Fruit fly (Drosophila melanogaster) whole organism, embryonic: ENCODE measurements around the gene Usp5.

Experiments
- Bteb2 ChIP-seq: fragments of 200-800 bp; sonication (Bioruptor generic); optimal IDR thresholded peaks from 2 replicates; lab custom pipeline; 2016; ENCODE audit warnings: missing biosample characterization, missing genetic modification characterization
- CG11456 ChIP-seq: fragments of 200-800 bp; sonication (Bioruptor generic); IDR thresholded peaks from 3 replicates; pipeline ENCODE4 v1.3.6; 2022; ENCODE audit warnings: missing biosample characterization, missing genetic modification characterization
- CG11696 ChIP-seq: fragments of 200-800 bp; sonication (Bioruptor generic); IDR thresholded peaks from 2 replicates; pipeline ENCODE4 v1.3.6; 2022; ENCODE audit warnings: missing biosample characterization, missing genetic modification characterization
- CG12104 ChIP-seq: fragments of 200-800 bp; sonication (Bioruptor generic); optimal IDR thresholded peaks from 3 replicates; lab custom pipeline; 2016; ENCODE audit warnings: missing biosample characterization, missing genetic modification characterization
- CG12659 ChIP-seq: fragments of 200-800 bp; sonication (Bioruptor generic); optimal IDR thresholded peaks from 3 replicates; lab custom pipeline; 2017; ENCODE audit warnings: mild to moderate bottlenecking, missing biosample characterization, missing genetic modification reagents, missing genetic modification characterization
- CG12744 ChIP-seq: fragments of 200-800 bp; sonication (Bioruptor generic); optimal IDR thresholded peaks from 2 replicates; lab custom pipeline; 2016; ENCODE audit warnings: missing biosample characterization, missing genetic modification characterization
- CG17186 ChIP-seq: fragments of 200-800 bp; sonication (Bioruptor generic); optimal IDR thresholded peaks from 3 replicates; lab custom pipeline; 2017; ENCODE audit warnings: missing biosample characterization, missing genetic modification reagents, missing genetic modification characterization
- CG17361 ChIP-seq: fragments of 200-800 bp; sonication (Bioruptor generic); IDR thresholded peaks from 3 replicates; pipeline ENCODE4 v1.3.6; 2022; ENCODE audit warnings: missing biosample characterization, missing genetic modification characterization
- CG18011 ChIP-seq: fragments of 200-800 bp; sonication (Bioruptor generic); optimal IDR thresholded peaks from 2 replicates; lab custom pipeline; 2017; ENCODE audit warnings: missing biosample characterization, missing genetic modification characterization, mild to moderate bottlenecking, moderate library complexity, missing genotype
- CG31388 ChIP-seq: fragments of 200-800 bp; sonication (Bioruptor generic); optimal IDR thresholded peaks from 2 replicates; lab custom pipeline; 2016; ENCODE audit warnings: missing biosample characterization, missing genetic modification characterization
- CG31441 ChIP-seq: fragments of 200-800 bp; sonication (Bioruptor generic); IDR thresholded peaks from 2 replicates; pipeline ENCODE4 v1.3.6; 2022; ENCODE audit warnings: missing biosample characterization, missing genetic modification characterization
- CG32532 ChIP-seq: fragments of 200-800 bp; sonication (Bioruptor generic); IDR thresholded peaks from 2 replicates; pipeline ENCODE4 v1.3.6; 2022; ENCODE audit warnings: missing biosample characterization, missing genetic modification characterization
- CG32772 ChIP-seq: fragments of 200-800 bp; sonication (Bioruptor generic); IDR thresholded peaks from 2 replicates; pipeline ENCODE4 v1.3.6; 2022; ENCODE audit warnings: missing biosample characterization, missing genetic modification characterization
- CG4360 ChIP-seq: fragments of 200-800 bp; sonication (Bioruptor generic); IDR thresholded peaks from 2 replicates; pipeline ENCODE4 v1.3.6; 2022; ENCODE audit warnings: missing biosample characterization, missing genetic modification characterization
- CG4617 ChIP-seq: fragments of 200-800 bp; sonication (Bioruptor generic); optimal IDR thresholded peaks from 3 replicates; lab custom pipeline; 2016; ENCODE audit warnings: missing biosample characterization, missing genetic modification characterization, borderline replicate concordance
- CG4730 ChIP-seq: fragments of 200-800 bp; sonication (Bioruptor generic); IDR thresholded peaks from 2 replicates; pipeline ENCODE4 v1.3.6; 2022; ENCODE audit warnings: missing biosample characterization, missing genetic modification characterization
- CG5245 ChIP-seq: fragments of 200-800 bp; sonication (Bioruptor generic); optimal IDR thresholded peaks from 3 replicates; lab custom pipeline; 2016; ENCODE audit warnings: missing biosample characterization, missing genetic modification characterization
- CG5953 ChIP-seq: fragments of 200-800 bp; sonication (Bioruptor generic); IDR thresholded peaks from 2 replicates; pipeline ENCODE4 v1.3.6; 2022; ENCODE audit warnings: missing biosample characterization, missing genetic modification characterization
- CG6272 ChIP-seq: fragments of 200-800 bp; sonication (Bioruptor generic); IDR thresholded peaks from 2 replicates; pipeline ENCODE4 v1.3.6; 2022; ENCODE audit warnings: missing biosample characterization, missing genetic modification characterization
- CG7987 ChIP-seq: fragments of 200-800 bp; sonication (Bioruptor generic); optimal IDR thresholded peaks from 2 replicates; lab custom pipeline; 2018; ENCODE audit warnings: missing biosample characterization, mild to moderate bottlenecking, missing genetic modification characterization, moderate library complexity
- D19A ChIP-seq: fragments of 200-800 bp; optimal IDR thresholded peaks from 3 replicates; lab custom pipeline; 2019; ENCODE audit warnings: missing biosample characterization, mild to moderate bottlenecking, missing genetic modification characterization, moderate library complexity
- Dip2 ChIP-seq: fragments of 200-800 bp; sonication (Bioruptor generic); IDR thresholded peaks from 2 replicates; pipeline ENCODE4 v1.3.6; 2022; ENCODE audit warnings: missing biosample characterization, missing genetic modification characterization
- Dip3 ChIP-seq: fragments of 200-800 bp; sonication (Bioruptor generic); optimal IDR thresholded peaks from 3 replicates; lab custom pipeline; 2016; ENCODE audit warnings: missing biosample characterization, missing genetic modification characterization
- Doc2 ChIP-seq: fragments of 200-800 bp; sonication (Bioruptor generic); IDR thresholded peaks from 2 replicates; pipeline ENCODE4 v1.3.6; 2022; ENCODE audit warnings: missing biosample characterization, missing genetic modification characterization
- Drgx ChIP-seq: fragments of 200-800 bp; sonication (Bioruptor generic); IDR thresholded peaks from 2 replicates; pipeline ENCODE4 v1.3.6; 2022; ENCODE audit warnings: missing biosample characterization, missing genetic modification characterization
- Ets65A ChIP-seq: fragments of 200-800 bp; sonication (Bioruptor generic); peaks from one replicate; lab custom pipeline; 2016; ENCODE audit warnings: missing biosample characterization, missing genetic modification characterization
- H15 ChIP-seq: fragments of 200-800 bp; sonication (Bioruptor generic); IDR thresholded peaks from 3 replicates; pipeline ENCODE4 v1.3.6; 2022; ENCODE audit warnings: missing biosample characterization, missing genetic modification characterization
- HLHmδ ChIP-seq: fragments of 200-800 bp; sonication (Bioruptor generic); optimal IDR thresholded peaks from 2 replicates; lab custom pipeline; 2018; ENCODE audit warnings: missing biosample characterization, mild to moderate bottlenecking, missing genetic modification characterization, moderate library complexity
- Hey ChIP-seq: fragments of 200-800 bp; sonication (Bioruptor generic); optimal IDR thresholded peaks from 3 replicates; lab custom pipeline; 2018; ENCODE audit warnings: missing biosample characterization, mild to moderate bottlenecking, missing genetic modification characterization
- Hmr ChIP-seq: fragments of 200-800 bp; sonication (Bioruptor generic); optimal IDR thresholded peaks from 3 replicates; lab custom pipeline; 2017; ENCODE audit warnings: mild to moderate bottlenecking, missing biosample characterization, missing genetic modification reagents, missing genetic modification characterization
- Jarid2 ChIP-seq: fragments of 200-800 bp; sonication (Bioruptor generic); optimal IDR thresholded peaks from 3 replicates; lab custom pipeline; 2017; ENCODE audit warnings: mild to moderate bottlenecking, missing biosample characterization, missing genetic modification reagents, missing genetic modification characterization
- Lpt ChIP-seq: fragments of >200 bp; optimal IDR thresholded peaks from 2 replicates; lab custom pipeline; 2018; ENCODE audit warnings: missing biosample characterization, missing genetic modification characterization
- Nf-YB ChIP-seq: fragments of 200-800 bp; sonication (Bioruptor generic); optimal IDR thresholded peaks from 3 replicates; lab custom pipeline; 2019; ENCODE audit warnings: missing biosample characterization, mild to moderate bottlenecking, missing genetic modification characterization, moderate library complexity
- PHDP ChIP-seq: fragments of 200-800 bp; sonication (Bioruptor generic); optimal IDR thresholded peaks from 3 replicates; lab custom pipeline; 2018; ENCODE audit warnings: missing biosample characterization, mild to moderate bottlenecking, missing genetic modification characterization, moderate library complexity
- Usf ChIP-seq: fragments of 200-800 bp; sonication (Bioruptor generic); optimal IDR thresholded peaks from 2 replicates; lab custom pipeline; 2017; ENCODE audit warnings: missing genotype, missing biosample characterization, missing genetic modification characterization
- chn ChIP-seq: fragments of 200-800 bp; sonication (Bioruptor generic); optimal IDR thresholded peaks from 2 replicates; lab custom pipeline; 2016; ENCODE audit warnings: missing biosample characterization, missing genetic modification characterization
- ci ChIP-seq: fragments of 200-800 bp; sonication (Bioruptor generic); IDR thresholded peaks from 3 replicates; pipeline ENCODE4 v1.3.6; 2022; ENCODE audit warnings: missing biosample characterization, missing genetic modification characterization
- esg ChIP-seq: fragments of 200-800 bp; sonication (Bioruptor generic); conservative IDR thresholded peaks from 2 replicates; pipeline ENCODE4 v1.3.6; 2022; ENCODE audit warnings: missing biosample characterization, missing genetic modification characterization
- gem ChIP-seq: fragments of 200-800 bp; sonication (Bioruptor generic); optimal IDR thresholded peaks from 2 replicates; lab custom pipeline; 2019; ENCODE audit warnings: missing biosample characterization, mild to moderate bottlenecking, missing genetic modification characterization, moderate library complexity
- gt ChIP-seq: fragments of 200-800 bp; sonication (Bioruptor generic); IDR thresholded peaks from 2 replicates; pipeline ENCODE4 v1.3.6; 2022; ENCODE audit warnings: missing biosample characterization, missing genetic modification characterization
- knrl ChIP-seq: fragments of 200-800 bp; sonication (Bioruptor generic); IDR thresholded peaks from 3 replicates; pipeline ENCODE4 v1.3.6; 2022; ENCODE audit warnings: missing biosample characterization, missing genetic modification characterization; ENCODE audit not compliant: partially characterized antibody
- luna ChIP-seq: fragments of 200-800 bp; sonication (Bioruptor generic); optimal IDR thresholded peaks from 2 replicates; lab custom pipeline; 2016; ENCODE audit warnings: missing biosample characterization, missing genetic modification characterization
- mirr ChIP-seq: fragments of 200-800 bp; sonication (Bioruptor generic); optimal IDR thresholded peaks from 3 replicates; lab custom pipeline; 2018; ENCODE audit warnings: missing biosample characterization, mild to moderate bottlenecking, missing genetic modification characterization
- oc ChIP-seq: fragments of 200-800 bp; sonication (Bioruptor generic); optimal IDR thresholded peaks from 2 replicates; lab custom pipeline; 2018; ENCODE audit warnings: missing biosample characterization, mild to moderate bottlenecking, missing genetic modification characterization, moderate library complexity
- ro ChIP-seq: fragments of 200-800 bp; sonication (Bioruptor generic); IDR thresholded peaks from 2 replicates; pipeline ENCODE4 v1.3.6; 2022; ENCODE audit warnings: missing biosample characterization, missing genetic modification characterization
- sisA ChIP-seq: fragments of 200-800 bp; sonication (Bioruptor generic); IDR thresholded peaks from 2 replicates; pipeline ENCODE4 v1.3.6; 2022; ENCODE audit warnings: missing biosample characterization, missing genetic modification characterization
- sna ChIP-seq: fragments of 200-800 bp; sonication (Bioruptor generic); IDR thresholded peaks from 2 replicates; pipeline ENCODE4 v1.3.6; 2022; ENCODE audit warnings: missing biosample characterization, missing genetic modification characterization; ENCODE audit not compliant: partially characterized antibody
- so ChIP-seq: fragments of 200-800 bp; sonication (Bioruptor generic); IDR thresholded peaks from 3 replicates; pipeline ENCODE4 v1.3.6; 2022; ENCODE audit warnings: missing biosample characterization, missing genetic modification characterization
- sug ChIP-seq: fragments of 200-800 bp; optimal IDR thresholded peaks from 2 replicates; lab custom pipeline; 2019; ENCODE audit warnings: missing biosample characterization, mild to moderate bottlenecking, missing genetic modification characterization, moderate library complexity
- tap ChIP-seq: fragments of 200-800 bp; optimal IDR thresholded peaks from 3 replicates; lab custom pipeline; 2019; ENCODE audit warnings: missing biosample characterization, mild to moderate bottlenecking, missing genetic modification characterization, moderate library complexity
- trh ChIP-seq: fragments of 200-800 bp; sonication (Bioruptor generic); optimal IDR thresholded peaks from 2 replicates; lab custom pipeline; 2016; ENCODE audit warnings: missing biosample characterization, missing genetic modification characterization
- vvl ChIP-seq: fragments of 200-800 bp; sonication (Bioruptor generic); IDR thresholded peaks from 2 replicates; pipeline ENCODE4 v1.3.6; 2022; ENCODE audit warnings: missing biosample characterization, missing genetic modification characterization

Usp5 gene

DNA sequence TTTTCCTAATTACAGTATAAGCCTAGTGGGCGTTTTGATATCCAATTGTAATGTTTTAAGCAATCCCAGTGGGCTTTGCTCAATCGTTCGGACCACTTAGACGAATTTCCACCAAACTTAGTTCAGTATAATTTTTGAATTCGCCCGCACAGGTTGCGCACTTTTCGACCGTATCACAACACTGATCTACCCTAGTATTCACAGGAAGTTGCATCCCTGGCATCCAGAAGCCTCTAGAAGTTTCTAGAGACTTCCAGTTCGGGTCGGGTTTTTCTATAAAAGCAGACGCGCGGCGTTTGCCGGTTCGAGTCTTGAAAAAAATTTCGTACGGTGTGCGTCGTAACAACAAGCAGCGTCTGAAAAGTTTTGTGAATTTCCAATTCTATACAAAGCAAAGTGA is 44.8 kb upstream of the Usp5 start, which contains the start of gene Hsp83 (continued):
- peak; percentile 38; the same call in 1 of the 2 replicates for TF ChIP-seq sisA (GFP tag; lab: Robert Waterston, UW)
- peak; percentile 40; the same call in 1 of the 2 replicates for TF ChIP-seq ro
- TF ChIP-seq Ets65A (GFP tag; lab: Kevin White, UChicago) = peak; percentile 99
- TF ChIP-seq sna (GFP tag; lab: Robert Waterston, UW) = no peak
- TF ChIP-seq Dip2 (GFP tag; lab: Robert Waterston, UW) = no peak
- peak; percentile 91 for TF ChIP-seq CG5245
- peak; percentile 77 for TF ChIP-seq gem (tag; lab: Kevin White, UChicago)
- TF ChIP-seq CG5953 (GFP tag; lab: Robert Waterston, UW) = peak; percentile 94
- TF ChIP-seq CG17186 (GFP tag; lab: Kevin White, UChicago) = peak; percentile 96
- TF ChIP-seq CG4360 = peak; percentile 74
- peak; percentile 87 for TF ChIP-seq Jarid2 (GFP tag; lab: Kevin White, UChicago)
- TF ChIP-seq CG7987 = peak; percentile 100
- peak; percentile 99 for TF ChIP-seq ci (GFP tag; lab: Robert Waterston, UW)
- peak; percentile 79 for TF ChIP-seq chn (GFP tag; lab: Kevin White, UChicago)
- peak; percentile 96 for TF ChIP-seq CG12104 (GFP tag; lab: Kevin White, UChicago)
- peak; percentile 95 for TF ChIP-seq so (GFP tag; lab: Robert Waterston, UW)
- peak; percentile 69 for TF ChIP-seq D19A (tag; lab: Kevin White, UChicago)
- TF ChIP-seq CG11696 (GFP tag; lab: Robert Waterston, UW) = peak; percentile 79
- peak; percentile 87 for TF ChIP-seq Drgx (GFP tag; lab: Robert Waterston, UW)
- peak; percentile 95 for TF ChIP-seq CG32532
- peak; percentile 100 for TF ChIP-seq mirr (GFP tag; lab: Kevin White, UChicago)
- TF ChIP-seq oc = peak; percentile 92
- TF ChIP-seq knrl (GFP tag; lab: Robert Waterston, UW) = no peak
- TF ChIP-seq H15 (GFP tag; lab: Robert Waterston, UW) = peak; percentile 92
- peak; percentile 86 for TF ChIP-seq Dip3 (GFP tag; lab: Kevin White, UChicago)
- TF ChIP-seq trh (GFP tag; lab: Kevin White, UChicago) = peak; percentile 75
- peak; percentile 58 for TF ChIP-seq CG31388
- TF ChIP-seq CG11456 = peak; percentile 96
- 0 out of 2 replicates have a peak, but pooled peaks have one; percentile 33 for TF ChIP-seq Doc2 (GFP tag; lab: Robert Waterston, UW)
- TF ChIP-seq CG18011 (GFP tag; lab: Kevin White, UChicago) = peak; percentile 90
- peak; percentile 96 for TF ChIP-seq Hey (tag; lab: Kevin White, UChicago)
- TF ChIP-seq CG6272 (GFP tag; lab: Robert Waterston, UW) = peak; percentile 56
- peak; percentile 99 for TF ChIP-seq Hmr
- TF ChIP-seq Usf (GFP tag; lab: Kevin White, UChicago) = peak; percentile 65
- TF ChIP-seq tap = peak; percentile 92
- TF ChIP-seq CG12659 = peak; percentile 98
- peak; percentile 91 for TF ChIP-seq CG31441 (GFP tag; lab: Robert Waterston, UW)
- peak; percentile 63 for TF ChIP-seq esg (GFP tag; lab: Robert Waterston, UW)
- TF ChIP-seq CG12744 (GFP tag; lab: Kevin White, UChicago) = peak; percentile 94
- peak; percentile 77; the same call in 1 of the 2 replicates for TF ChIP-seq CG4730 (GFP tag; lab: Robert Waterston, UW)
- peak; percentile 84 for TF ChIP-seq CG32772 (GFP tag; lab: Robert Waterston, UW)
- TF ChIP-seq luna = peak; percentile 91
- peak; percentile 92 for TF ChIP-seq sug
- peak; percentile 97 for TF ChIP-seq vvl (GFP tag; lab: Robert Waterston, UW)
- no peak for TF ChIP-seq Lpt (GFP tag; lab: Kevin White, UChicago)
- peak; percentile 58; the same call in 1 of the 2 replicates for TF ChIP-seq gt (GFP tag; lab: Robert Waterston, UW)
- peak; percentile 81 for TF ChIP-seq CG17361
- TF ChIP-seq HLHmδ (GFP tag; lab: Kevin White, UChicago) = peak; percentile 100
- TF ChIP-seq Bteb2 (GFP tag; lab: Kevin White, UChicago) = peak; percentile 90
- TF ChIP-seq CG4617 = peak; percentile 58
- TF ChIP-seq Nf-YB (GFP tag; lab: Kevin White, UChicago) = peak; percentile 81
- peak; percentile 98 for TF ChIP-seq PHDP (tag; lab: Kevin White, UChicago)
